Fruit fly (Drosophila melanogaster) whole organism, embryonic: ENCODE results near the gene CG42542.

Source experiments
- ATbp ChIP-seq: fragments of 200-800 bp; sonication (Bioruptor generic); optimal IDR thresholded peaks from 2 replicates; lab custom pipeline; 2017; ENCODE audit warnings: missing biosample characterization, mild to moderate bottlenecking, missing genetic modification characterization, missing genetic modification reagents
- B-H2 ChIP-seq: fragments of 200-800 bp; sonication (Bioruptor generic); optimal IDR thresholded peaks from 2 replicates; lab custom pipeline; 2018; ENCODE audit warnings: missing biosample characterization, mild to moderate bottlenecking, missing genetic modification characterization
- Bdp1 ChIP-seq: fragments of 200-800 bp; sonication (Bioruptor generic); optimal IDR thresholded peaks from 3 replicates; lab custom pipeline; 2016; ENCODE audit warnings: missing biosample characterization, missing genetic modification characterization
- Bgb ChIP-seq: fragments of 200-800 bp; sonication (Bioruptor generic); IDR thresholded peaks from 2 replicates; pipeline ENCODE4 v1.3.6; 2022; ENCODE audit warnings: missing biosample characterization, missing genetic modification characterization; ENCODE audit not compliant: partially characterized antibody
- CG10543 ChIP-seq: fragments of 200-800 bp; sonication (Bioruptor generic); optimal IDR thresholded peaks from 3 replicates; lab custom pipeline; 2017; ENCODE audit warnings: missing biosample characterization, mild to moderate bottlenecking, missing genetic modification characterization, moderate library complexity
- CG10979 ChIP-seq: fragments of 200-800 bp; sonication (Bioruptor generic); optimal IDR thresholded peaks from 2 replicates; lab custom pipeline; 2018; ENCODE audit warnings: missing biosample characterization, mild to moderate bottlenecking, missing genetic modification characterization, moderate library complexity
- CG11093 ChIP-seq: fragments of 200-800 bp; sonication (Bioruptor generic); IDR thresholded peaks from 3 replicates; pipeline ENCODE4 v1.3.6; 2022; ENCODE audit warnings: missing biosample characterization, missing genetic modification characterization
- CG11695 ChIP-seq: fragments of 200-800 bp; sonication (Bioruptor generic); IDR thresholded peaks from 3 replicates; pipeline ENCODE4 v1.3.6; 2022; ENCODE audit warnings: missing biosample characterization, missing genetic modification characterization
- CG13287 ChIP-seq: fragments of 200-800 bp; sonication (Bioruptor generic); IDR thresholded peaks from 2 replicates; pipeline ENCODE4 v1.3.6; 2022; ENCODE audit warnings: missing biosample characterization, missing genetic modification characterization; ENCODE audit not compliant: partially characterized antibody
- CG13775 ChIP-seq: fragments of 200-800 bp; sonication (Bioruptor generic); optimal IDR thresholded peaks from 3 replicates; lab custom pipeline; 2017; ENCODE audit warnings: missing biosample characterization, mild to moderate bottlenecking, missing genetic modification characterization
- CG14710 ChIP-seq: fragments of 200-800 bp; sonication (Bioruptor generic); optimal IDR thresholded peaks from 3 replicates; lab custom pipeline; 2019; ENCODE audit warnings: missing biosample characterization, mild to moderate bottlenecking, missing genetic modification characterization, moderate library complexity
- CG15479 ChIP-seq: fragments of 200-800 bp; sonication (Bioruptor generic); optimal IDR thresholded peaks from 3 replicates; lab custom pipeline; 2019; ENCODE audit warnings: missing biosample characterization, mild to moderate bottlenecking, missing genetic modification characterization, moderate library complexity
- CG17361 ChIP-seq: fragments of 200-800 bp; sonication (Bioruptor generic); IDR thresholded peaks from 3 replicates; pipeline ENCODE4 v1.3.6; 2022; ENCODE audit warnings: missing biosample characterization, missing genetic modification characterization
- CG30403 ChIP-seq: fragments of 200-800 bp; sonication (Bioruptor generic); optimal IDR thresholded peaks from 3 replicates; lab custom pipeline; 2016; ENCODE audit warnings: missing biosample characterization, missing genetic modification characterization
- CG33557 ChIP-seq: fragments of 200-800 bp; sonication (Bioruptor generic); optimal IDR thresholded peaks from 2 replicates; lab custom pipeline; 2019; ENCODE audit warnings: missing biosample characterization, mild to moderate bottlenecking, missing genetic modification characterization, moderate library complexity
- CG34422 ChIP-seq: fragments of 200-800 bp; sonication (Bioruptor generic); IDR thresholded peaks from 3 replicates; pipeline ENCODE4 v1.3.6; 2022; ENCODE audit warnings: missing biosample characterization, missing genetic modification characterization
- CG6683 ChIP-seq: fragments of 200-800 bp; sonication (Bioruptor generic); optimal IDR thresholded peaks from 2 replicates; lab custom pipeline; 2017; ENCODE audit warnings: missing biosample characterization, mild to moderate bottlenecking, missing genetic modification characterization, missing genetic modification reagents
- CG6689 ChIP-seq: fragments of 200-800 bp; sonication (Bioruptor generic); IDR thresholded peaks from 2 replicates; pipeline ENCODE4 v1.3.6; 2022; ENCODE audit warnings: missing biosample characterization, missing genetic modification characterization
- CHES-1-like ChIP-seq: fragments of 200-800 bp; sonication (Bioruptor generic); optimal IDR thresholded peaks from 2 replicates; lab custom pipeline; 2016; ENCODE audit warnings: missing biosample characterization, missing genetic modification characterization
- Dp ChIP-seq: fragments of 200-800 bp; sonication (Bioruptor generic); optimal IDR thresholded peaks from 2 replicates; lab custom pipeline; 2018; ENCODE audit warnings: missing biosample characterization, mild to moderate bottlenecking, missing genetic modification characterization, moderate library complexity
- Ets65A ChIP-seq: fragments of 200-800 bp; sonication (Bioruptor generic); peaks from one replicate; lab custom pipeline; 2016; ENCODE audit warnings: missing biosample characterization, missing genetic modification characterization
- Hey ChIP-seq: fragments of 200-800 bp; sonication (Bioruptor generic); optimal IDR thresholded peaks from 3 replicates; lab custom pipeline; 2018; ENCODE audit warnings: missing biosample characterization, mild to moderate bottlenecking, missing genetic modification characterization
- Lhr ChIP-seq: fragments of 200-800 bp; sonication (Bioruptor generic); optimal IDR thresholded peaks from 3 replicates; lab custom pipeline; 2017; ENCODE audit warnings: mild to moderate bottlenecking, missing biosample characterization, missing genetic modification reagents, missing genetic modification characterization
- MESR4 ChIP-seq: fragments of 200-800 bp; sonication (Bioruptor generic); optimal IDR thresholded peaks from 2 replicates; lab custom pipeline; 2018; ENCODE audit warnings: missing biosample characterization, mild to moderate bottlenecking, missing genetic modification characterization, moderate library complexity
- Scr ChIP-seq: fragments of 200-800 bp; sonication (Bioruptor generic); IDR thresholded peaks from 2 replicates; pipeline ENCODE4 v1.3.6; 2022; ENCODE audit warnings: missing biosample characterization, missing genetic modification characterization; ENCODE audit not compliant: partially characterized antibody
- chif ChIP-seq, 2 experiments: fragments of 200-800 bp; sonication (Bioruptor generic); optimal IDR thresholded peaks; 3 replicates each; lab custom pipeline; 2016; ENCODE audit warnings: missing biosample characterization in 2 of 2, missing genetic modification characterization in 2 of 2
- chinmo ChIP-seq: fragments of 200-800 bp; sonication (Bioruptor generic); IDR thresholded peaks from 4 replicates; pipeline ENCODE4 v1.3.6; 2022; ENCODE audit warnings: missing biosample characterization, missing genetic modification characterization; ENCODE audit not compliant: partially characterized antibody
- chn ChIP-seq: fragments of 200-800 bp; sonication (Bioruptor generic); optimal IDR thresholded peaks from 2 replicates; lab custom pipeline; 2016; ENCODE audit warnings: missing biosample characterization, missing genetic modification characterization
- cwo ChIP-seq: fragments of 200-800 bp; sonication (Bioruptor generic); optimal IDR thresholded peaks from 3 replicates; lab custom pipeline; 2017; ENCODE audit warnings: missing biosample characterization, missing genetic modification characterization, mild to moderate bottlenecking, moderate library complexity, missing genetic modification reagents
- dati ChIP-seq: fragments of 200-800 bp; sonication (Bioruptor generic); IDR thresholded peaks from 2 replicates; pipeline ENCODE4 v1.3.6; 2022; ENCODE audit warnings: missing biosample characterization, missing genetic modification characterization
- dmrt11E ChIP-seq: fragments of 200-800 bp; sonication (Bioruptor generic); optimal IDR thresholded peaks from 3 replicates; lab custom pipeline; 2018; ENCODE audit warnings: missing biosample characterization, mild to moderate bottlenecking, missing genetic modification characterization, moderate library complexity
- eyg ChIP-seq: fragments of 200-800 bp; sonication (Bioruptor generic); optimal IDR thresholded peaks from 3 replicates; lab custom pipeline; 2016; ENCODE audit warnings: missing biosample characterization, missing genetic modification characterization
- fd64A ChIP-seq: fragments of 200-800 bp; sonication (Bioruptor generic); optimal IDR thresholded peaks from 3 replicates; lab custom pipeline; 2018; ENCODE audit warnings: missing biosample characterization, mild to moderate bottlenecking, missing genetic modification characterization
- gce ChIP-seq: fragments of 200-800 bp; sonication (Bioruptor generic); IDR thresholded peaks from 3 replicates; pipeline ENCODE4 v1.3.6; 2022; ENCODE audit warnings: missing biosample characterization, missing genetic modification characterization
- gcm ChIP-seq: fragments of 200-800 bp; sonication (Bioruptor generic); optimal IDR thresholded peaks from 2 replicates; lab custom pipeline; 2019; ENCODE audit warnings: missing biosample characterization, mild to moderate bottlenecking, missing genetic modification characterization, moderate library complexity
- gro ChIP-seq: fragments of 200-800 bp; sonication (Bioruptor generic); optimal IDR thresholded peaks from 2 replicates; lab custom pipeline; 2016; ENCODE audit warnings: missing biosample characterization, missing genetic modification characterization
- kah ChIP-seq: fragments of 200-800 bp; sonication (Bioruptor generic); optimal IDR thresholded peaks from 2 replicates; lab custom pipeline; 2018; ENCODE audit warnings: missing biosample characterization, mild to moderate bottlenecking, missing genetic modification characterization
- klu ChIP-seq: fragments of 200-800 bp; sonication (Bioruptor generic); IDR thresholded peaks from 2 replicates; pipeline ENCODE4 v1.3.6; 2022; ENCODE audit warnings: missing biosample characterization, missing genetic modification characterization
- lbe ChIP-seq: fragments of 200-800 bp; sonication (Bioruptor generic); optimal IDR thresholded peaks from 2 replicates; lab custom pipeline; 2016; ENCODE audit warnings: missing biosample characterization, mild to moderate bottlenecking, missing genetic modification characterization
- nerfin-1 ChIP-seq: fragments of 200-800 bp; sonication (Bioruptor generic); optimal IDR thresholded peaks from 3 replicates; lab custom pipeline; 2019; ENCODE audit warnings: missing biosample characterization, mild to moderate bottlenecking, missing genetic modification characterization, moderate library complexity
- onecut ChIP-seq: fragments of 200-800 bp; sonication (Bioruptor generic); IDR thresholded peaks from 2 replicates; pipeline ENCODE4 v1.3.6; 2022; ENCODE audit warnings: missing biosample characterization, missing genetic modification characterization
- pzg ChIP-seq: fragments of 200-800 bp; sonication (Bioruptor generic); optimal IDR thresholded peaks from 3 replicates; lab custom pipeline; 2018; ENCODE audit warnings: missing biosample characterization, mild to moderate bottlenecking, missing genetic modification characterization, moderate library complexity
- rib ChIP-seq: fragments of 200-800 bp; sonication (Bioruptor generic); IDR thresholded peaks from 2 replicates; pipeline ENCODE4 v1.3.6; 2022; ENCODE audit warnings: missing biosample characterization, missing genetic modification characterization
- row ChIP-seq: fragments of 200-800 bp; sonication (Bioruptor generic); IDR thresholded peaks from 3 replicates; pipeline ENCODE4 v1.3.6; 2022; ENCODE audit warnings: missing biosample characterization, missing genetic modification characterization
- slbo ChIP-seq: fragments of 200-800 bp; sonication (Bioruptor generic); IDR thresholded peaks from 2 replicates; pipeline ENCODE4 v1.3.6; 2022; ENCODE audit warnings: missing biosample characterization, missing genetic modification characterization
- sqz ChIP-seq: fragments of 200-800 bp; sonication (Bioruptor generic); optimal IDR thresholded peaks from 3 replicates; lab custom pipeline; 2018; ENCODE audit warnings: missing biosample characterization, mild to moderate bottlenecking, missing genetic modification characterization
- sr ChIP-seq: fragments of 200-800 bp; sonication (Bioruptor generic); IDR thresholded peaks from 3 replicates; pipeline ENCODE4 v1.3.6; 2022; ENCODE audit warnings: missing biosample characterization, missing genetic modification characterization
- stwl ChIP-seq: fragments of 200-800 bp; sonication (Bioruptor generic); optimal IDR thresholded peaks from 3 replicates; lab custom pipeline; 2018; ENCODE audit warnings: missing biosample characterization, mild to moderate bottlenecking, missing genetic modification characterization, moderate library complexity
- ttk ChIP-seq: fragments of 200-800 bp; sonication (Bioruptor generic); IDR thresholded peaks from 2 replicates; pipeline ENCODE4 v2.1.2; 2022; ENCODE audit warnings: missing biosample characterization, missing genetic modification characterization
- tx ChIP-seq: fragments of 200-800 bp; sonication (Bioruptor generic); optimal IDR thresholded peaks from 2 replicates; lab custom pipeline; 2016; ENCODE audit warnings: missing biosample characterization, missing genetic modification characterization
- wek ChIP-seq: fragments of 200-800 bp; sonication (Bioruptor generic); optimal IDR thresholded peaks from 3 replicates; lab custom pipeline; 2018; ENCODE audit warnings: missing biosample characterization, mild to moderate bottlenecking, missing genetic modification characterization, moderate library complexity

Gene CG42542

DNA sequence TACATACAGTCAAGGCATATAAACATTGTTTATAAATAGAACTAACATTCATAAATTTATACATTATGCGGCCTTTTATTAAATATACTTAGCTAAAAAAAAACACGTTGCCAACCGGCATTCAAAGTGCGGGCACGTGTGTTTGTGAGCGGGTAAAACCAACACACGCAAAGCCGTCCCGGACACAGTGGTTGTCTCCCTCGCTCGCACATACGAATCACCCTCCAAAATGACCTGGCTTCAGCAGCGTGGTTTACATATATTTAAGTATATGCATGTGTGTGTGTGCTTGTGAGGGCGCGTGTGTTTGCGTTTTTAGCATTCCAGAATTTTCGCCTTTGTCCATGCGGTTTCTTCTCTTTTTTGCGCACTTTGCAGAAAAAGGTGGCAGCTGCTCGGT lies 47.1 kb downstream of the CG42542 start:
- TF ChIP-seq Hey (tag; lab: Kevin White, UChicago) (peak; percentile 64), fd64A (GFP tag; lab: Kevin White, UChicago) (no peak), stwl (no peak), Bdp1 (GFP tag; lab: Kevin White, UChicago) (no peak), CG30403 (no peak), Dp (peak; percentile 6), row (GFP tag; lab: Robert Waterston, UW) (no peak), CG13775 (GFP tag; lab: Kevin White, UChicago) (no peak), sr (no peak), CG15479 (GFP tag; lab: Kevin White, UChicago) (peak; percentile 82), dati (GFP tag; lab: Robert Waterston, UW) (no peak), CHES-1-like (GFP tag; lab: Kevin White, UChicago) (peak; percentile 39), nerfin-1 (tag; lab: Kevin White, UChicago) (peak; percentile 56), pzg (GFP tag; lab: Kevin White, UChicago) (peak; percentile 5), CG11093 (GFP tag; lab: Robert Waterston, UW) (no peak), cwo (GFP tag; lab: Kevin White, UChicago) (peak; percentile 81), onecut (no peak), Lhr (no peak), B-H2 (GFP tag; lab: Kevin White, UChicago) (peak; percentile 49), Bgb (GFP tag; lab: Robert Waterston, UW) (0 out of 2 replicates have a peak, but pooled peaks have one; percentile 17), slbo (no peak), CG13287 (GFP tag; lab: Robert Waterston, UW) (peak; percentile 36), CG10543 (GFP tag; lab: Kevin White, UChicago) (peak; percentile 70), chinmo (GFP tag; lab: Robert Waterston, UW) (peak; percentile 84; the same call in 3 of the 4 replicates), MESR4 (GFP tag; lab: Kevin White, UChicago) (no peak), eyg (GFP tag; lab: Kevin White, UChicago) (no peak), chn (no peak), rib (peak; percentile 78), CG6683 (GFP tag; lab: Kevin White, UChicago) (no peak), lbe (peak; percentile 30), CG6689 (GFP tag; lab: Robert Waterston, UW) (no peak), CG10979 (tag; lab: Kevin White, UChicago) (no peak), sqz (peak; percentile 45), wek (GFP tag; lab: Kevin White, UChicago) (no peak), gro (GFP tag; lab: Kevin White, UChicago) (no peak), CG11695 (no peak), dmrt11E (tag; lab: Kevin White, UChicago) (no peak), chif (GFP tag; optimal IDR thresholded peaks at IDR 0.05; lab: Kevin White, UChicago) (no peak), Ets65A (peak; percentile 81), gce (GFP tag; lab: Robert Waterston, UW) (no peak), Scr (GFP tag; lab: Robert Waterston, UW) (no peak), tx (GFP tag; lab: Kevin White, UChicago) (no peak), ATbp (no peak), CG33557 (peak; percentile 8), CG34422 (GFP tag; lab: Robert Waterston, UW) (peak; percentile 93), kah (GFP tag; lab: Kevin White, UChicago) (peak; percentile 29), CG17361 (GFP tag; lab: Robert Waterston, UW) (no peak), gcm (GFP tag; lab: Kevin White, UChicago) (peak; percentile 85), klu (GFP tag; lab: Robert Waterston, UW) (no peak), CG14710 (tag; lab: Kevin White, UChicago) (no peak), ttk (no peak)
